Worm (Caenorhabditis elegans): ENCODE data around the gene srx-96.
A peak's percentile ranks its signal among the peaks of the same experiment; 100 is the strongest.

srx-96 gene

DNA sequence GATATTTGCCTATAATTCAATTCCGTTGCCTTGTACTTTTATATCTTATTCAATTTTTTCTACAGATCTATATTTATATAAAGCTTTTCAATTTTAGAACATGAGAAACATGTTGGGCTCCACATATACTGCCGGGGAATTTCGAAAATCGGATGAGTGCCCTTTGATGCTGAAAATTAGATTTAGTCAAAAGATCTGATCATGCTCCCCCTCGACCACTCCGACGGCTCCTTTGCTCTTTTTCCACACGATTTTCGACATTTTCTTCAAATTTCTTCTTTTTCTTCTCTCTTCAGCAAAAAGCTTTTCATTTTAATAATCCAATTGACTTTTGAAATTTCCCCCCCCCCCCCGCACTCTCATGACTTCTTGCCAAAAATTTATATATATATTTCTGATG, 29.7 kb upstream of the srx-96 start:
- TF ChIP-seq mep-1 (tag; optimal IDR thresholded peaks at IDR 0.05) = no peak
- TF ChIP-seq ces-1 (GFP tag; optimal IDR thresholded peaks at IDR 0.05) = peak; percentile 86

DNA sequence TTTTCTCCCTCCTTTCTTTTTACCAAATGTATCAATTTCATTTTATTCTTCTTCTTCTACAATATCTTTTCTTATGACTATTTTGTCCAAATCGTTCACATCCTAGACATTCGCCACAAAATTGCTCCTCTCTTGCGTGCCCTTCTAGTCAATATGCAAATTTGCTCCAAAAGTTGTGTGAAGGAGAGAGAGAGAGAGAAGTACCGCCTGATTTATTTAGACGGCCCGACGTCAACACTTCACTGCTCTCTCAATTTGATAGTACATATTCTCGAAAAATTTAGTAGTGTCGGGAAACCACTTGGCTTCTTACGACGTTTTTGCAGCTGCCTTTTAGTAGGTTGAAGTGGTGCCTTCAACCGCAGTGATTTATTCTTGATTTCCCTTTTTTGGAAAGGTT, 24.6 kb upstream of the srx-96 start:
- no peak for TF ChIP-seq mls-2 (tag; optimal IDR thresholded peaks at IDR 0.05)
- peak; percentile 68 for TF ChIP-seq ces-1 (GFP tag; optimal IDR thresholded peaks at IDR 0.05)

ce11 chrV:13687504-13687903, 23.7 kb upstream of the srx-96 start:
- TF ChIP-seq zip-8 (tag; optimal IDR thresholded peaks at IDR 0.05) (no peak), nhr-28 (tag; optimal IDR thresholded peaks at IDR 0.05) (no peak), ceh-39 (tag; optimal IDR thresholded peaks at IDR 0.05) (no peak), lin-32 (GFP tag; optimal IDR thresholded peaks at IDR 0.05) (no peak), unc-62 (GFP tag; optimal IDR thresholded peaks at IDR 0.05) (no peak), ceh-83 (GFP tag; optimal IDR thresholded peaks at IDR 0.05) (no peak)

DNA sequence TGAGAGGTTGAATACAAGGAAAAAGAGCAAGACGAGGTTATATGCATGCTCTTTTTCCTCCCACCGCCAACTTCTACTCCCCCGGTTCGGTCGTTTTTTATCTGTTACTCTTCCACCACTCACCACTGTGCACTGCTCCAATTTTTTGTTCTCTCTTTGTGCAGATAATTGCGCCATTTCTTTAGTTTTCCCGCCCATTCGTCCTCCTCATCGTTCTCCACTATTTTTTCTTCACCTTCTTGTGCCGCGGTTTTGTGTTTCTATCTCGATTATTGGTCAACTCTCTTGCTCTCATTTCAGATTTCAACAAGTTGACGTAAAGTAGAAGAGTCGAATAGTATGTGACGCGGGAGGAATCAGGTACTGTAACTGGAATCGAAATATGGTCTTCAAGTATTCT, 21.6 kb upstream of the srx-96 start, which contains the start of gene T01D3.1:
Gene T01D3.1 (plus strand): TSS at position 301 of the 400 bp plus-strand sequence.
- TF ChIP-seq bed-3 (GFP tag; optimal IDR thresholded peaks at IDR 0.05) = no peak
- no peak for TF ChIP-seq ceh-39 (tag; optimal IDR thresholded peaks at IDR 0.05)
- no peak for TF ChIP-seq blmp-1 (tag; optimal IDR thresholded peaks at IDR 0.05)
- no peak for TF ChIP-seq elt-3 (tag; optimal IDR thresholded peaks at IDR 0.05)
- no peak for TF ChIP-seq nhr-28 (tag; optimal IDR thresholded peaks at IDR 0.05)
- no peak for TF ChIP-seq mls-2 (tag; optimal IDR thresholded peaks at IDR 0.05)
- TF ChIP-seq lsy-2 (tag; optimal IDR thresholded peaks at IDR 0.05) = no peak
- no peak for TF ChIP-seq hlh-1 (tag; optimal IDR thresholded peaks at IDR 0.05)
- TF ChIP-seq unc-120 (tag; optimal IDR thresholded peaks at IDR 0.05; ENCODE audit: poor library complexity, severe bottlenecking) = no peak
- TF ChIP-seq mep-1 (tag; optimal IDR thresholded peaks at IDR 0.05) = no peak
- no peak for TF ChIP-seq drap-1 (GFP tag; optimal IDR thresholded peaks at IDR 0.05)
- TF ChIP-seq lin-32 (GFP tag; optimal IDR thresholded peaks at IDR 0.05) = no peak
- no peak for TF ChIP-seq nhr-76 (tag; optimal IDR thresholded peaks at IDR 0.05)
- no peak for TF ChIP-seq M03D4.4 (tag; optimal IDR thresholded peaks at IDR 0.05)
- no peak for TF ChIP-seq ceh-43 (GFP tag; optimal IDR thresholded peaks at IDR 0.05)
- no peak for TF ChIP-seq snpc-4 (tag; optimal IDR thresholded peaks at IDR 0.05)
- TF ChIP-seq nhr-12 (tag; optimal IDR thresholded peaks at IDR 0.05) = no peak
- no peak for TF ChIP-seq lin-13 (tag; optimal IDR thresholded peaks at IDR 0.05)
- no peak for TF ChIP-seq ceh-83 (GFP tag; optimal IDR thresholded peaks at IDR 0.05)
- no peak for TF ChIP-seq tbx-8 (GFP tag; optimal IDR thresholded peaks at IDR 0.05)

- no peak for TF ChIP-seq ces-1 (GFP tag; optimal IDR thresholded peaks at IDR 0.05)
- TF ChIP-seq nhr-76 (tag; optimal IDR thresholded peaks at IDR 0.05) = no peak
- TF ChIP-seq elt-3 (tag; optimal IDR thresholded peaks at IDR 0.05) = no peak
- TF ChIP-seq blmp-1 (tag; optimal IDR thresholded peaks at IDR 0.05) = no peak
- no peak for TF ChIP-seq flh-1 (GFP tag; optimal IDR thresholded peaks at IDR 0.05)
- no peak for TF ChIP-seq elt-1 (tag; optimal IDR thresholded peaks at IDR 0.05; ENCODE audit: borderline replicate concordance, insufficient read depth)
These were observed 20.9 kb upstream of the srx-96 start for ce11 chrV:13690276-13690675.

DNA sequence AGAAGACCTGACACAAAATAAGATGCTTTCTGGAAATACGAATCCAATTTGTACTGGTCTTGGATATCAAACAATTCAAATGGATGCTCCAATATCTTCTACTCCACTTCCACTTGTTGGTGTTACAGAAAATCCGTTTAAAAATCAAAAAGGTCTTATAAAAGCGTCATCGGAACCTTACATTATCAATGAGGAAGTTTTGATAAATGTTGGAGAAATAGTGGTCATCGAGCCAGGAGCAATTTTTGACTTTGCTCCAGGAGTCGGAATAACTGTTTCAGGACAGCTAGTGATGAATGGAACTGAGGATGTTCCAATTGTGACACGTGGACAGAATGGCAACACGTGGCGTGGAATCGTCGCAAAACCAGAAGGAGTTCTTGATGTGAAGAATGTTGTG, 17.1 kb upstream of the srx-96 start:
- TF ChIP-seq ceh-83 (GFP tag; optimal IDR thresholded peaks at IDR 0.05) = no peak
- no peak for TF ChIP-seq nhr-2 (tag; optimal IDR thresholded peaks at IDR 0.05)
- TF ChIP-seq sptf-1 (tag; optimal IDR thresholded peaks at IDR 0.05) = no peak
- TF ChIP-seq unc-120 (tag; optimal IDR thresholded peaks at IDR 0.05; ENCODE audit: poor library complexity, severe bottlenecking) = no peak
- no peak for TF ChIP-seq nhr-76 (tag; optimal IDR thresholded peaks at IDR 0.05)
- no peak for TF ChIP-seq flh-1 (GFP tag; optimal IDR thresholded peaks at IDR 0.05)
- no peak for TF ChIP-seq bed-3 (GFP tag; optimal IDR thresholded peaks at IDR 0.05)
- no peak for TF ChIP-seq elt-3 (tag; optimal IDR thresholded peaks at IDR 0.05)
- no peak for TF ChIP-seq sem-2 (GFP tag; optimal IDR thresholded peaks at IDR 0.05)
- no peak for TF ChIP-seq tbx-8 (GFP tag; optimal IDR thresholded peaks at IDR 0.05)
- no peak for TF ChIP-seq lin-13 (tag; optimal IDR thresholded peaks at IDR 0.05)
- TF ChIP-seq ztf-11 (tag; optimal IDR thresholded peaks at IDR 0.05) = no peak
- TF ChIP-seq M03D4.4 (tag; optimal IDR thresholded peaks at IDR 0.05) = no peak
- no peak for TF ChIP-seq drap-1 (GFP tag; optimal IDR thresholded peaks at IDR 0.05)
- TF ChIP-seq mab-5 (tag; optimal IDR thresholded peaks at IDR 0.05) = no peak
- no peak for TF ChIP-seq nhr-28 (tag; optimal IDR thresholded peaks at IDR 0.05)
- no peak for TF ChIP-seq mep-1 (tag; optimal IDR thresholded peaks at IDR 0.05)
- no peak for TF ChIP-seq cnd-1 (tag; optimal IDR thresholded peaks at IDR 0.05)
- TF ChIP-seq mls-2 (tag; optimal IDR thresholded peaks at IDR 0.05) = no peak

Data from whole organism, mixed stage, embryonic.